Worm (Caenorhabditis elegans): ENCODE measurements around the gene T07A9.12.

Gene T07A9.12

DNA sequence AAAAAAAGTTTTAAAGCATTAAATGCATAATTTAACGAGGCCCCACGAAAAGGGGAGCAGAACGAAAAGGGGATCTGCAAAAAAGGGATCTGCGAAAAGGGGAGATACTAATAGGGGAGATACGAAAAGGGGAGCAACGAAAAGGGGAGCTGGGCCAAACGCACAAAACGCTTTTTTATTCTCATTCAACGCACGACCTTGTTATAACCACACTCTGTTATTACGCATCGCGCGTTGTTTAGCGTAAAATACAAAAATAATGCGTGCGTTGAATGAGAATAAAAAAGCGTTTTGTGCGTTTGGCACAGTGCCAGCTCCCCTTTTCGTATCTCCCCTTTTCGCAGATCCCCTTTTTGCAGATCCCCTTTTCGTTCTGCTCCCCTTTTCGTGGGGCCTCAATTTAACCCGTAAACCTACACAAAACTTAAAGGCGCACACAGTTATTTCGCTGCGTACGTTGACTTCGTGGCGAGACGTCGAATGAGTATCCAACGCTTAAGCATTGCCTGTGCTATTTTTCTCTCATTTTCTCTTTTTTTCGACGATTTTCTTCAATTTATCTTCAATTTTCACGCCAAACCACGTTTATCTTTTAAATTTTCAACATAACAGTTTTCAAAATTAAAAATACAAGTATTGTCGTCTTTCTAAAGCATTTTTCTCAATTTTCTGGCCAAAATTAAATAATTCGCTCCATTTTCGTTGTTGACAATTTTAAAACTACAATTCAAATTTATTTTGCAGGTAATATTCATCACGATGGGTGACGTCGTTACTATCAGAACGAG, 25.3 kb upstream of the T07A9.12 start, which contains the start of gene rps-24 (continued):
- peak; percentile 93 for TF ChIP-seq ahr-1 (tag; optimal IDR thresholded peaks at IDR 0.05)
- TF ChIP-seq K02D7.2 (tag; optimal IDR thresholded peaks at IDR 0.05), result peak; percentile 50
- peak; percentile 69 for TF ChIP-seq unc-3 (GFP tag; conservative IDR thresholded peaks at IDR 0.05)
- peak; percentile 81 for TF ChIP-seq unc-3 (tag; optimal IDR thresholded peaks at IDR 0.05)
- peak; percentile 68 for TF ChIP-seq ceh-45 (GFP tag; IDR thresholded peaks at IDR 0.05)
- peak; percentile 97 for TF ChIP-seq lim-6 (tag; optimal IDR thresholded peaks at IDR 0.05)
- peak; percentile 33 for TF ChIP-seq pha-2 (tag; optimal IDR thresholded peaks at IDR 0.05)
- peak; percentile 100 for TF ChIP-seq ceh-31 (tag; optimal IDR thresholded peaks at IDR 0.05)
- peak; percentile 63 for TF ChIP-seq ceh-48 (tag; optimal IDR thresholded peaks at IDR 0.05)

DNA sequence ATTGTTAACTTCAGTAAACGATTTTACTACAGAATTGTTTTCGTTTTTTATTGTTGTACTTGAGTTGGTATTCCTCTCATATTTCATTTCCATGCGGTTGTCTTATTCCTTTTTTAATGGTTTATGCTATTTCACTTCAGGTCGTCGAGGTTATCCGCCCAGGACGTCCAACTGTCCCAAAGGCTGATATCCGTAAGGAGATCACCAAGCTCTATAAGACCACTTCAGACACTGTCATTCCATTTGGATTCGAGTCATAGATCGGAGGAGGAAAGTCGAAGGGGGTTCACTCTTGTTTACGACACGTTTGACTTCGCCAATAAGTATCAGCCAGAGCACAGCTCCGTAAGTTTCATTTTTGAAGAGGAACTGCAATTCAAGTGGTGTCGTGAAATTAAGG, 24.1 kb upstream of the T07A9.12 start, which contains the start of gene T07A9.14:
Gene T07A9.14, plus strand, starts transcription at position 124 of the 400 bp plus-strand sequence.
- TF ChIP-seq ceh-34 (tag; optimal IDR thresholded peaks at IDR 0.05), result no peak
- no peak for TF ChIP-seq lin-11 (tag; optimal IDR thresholded peaks at IDR 0.05)
- no peak for TF ChIP-seq hlh-8 (tag; optimal IDR thresholded peaks at IDR 0.05)
- no peak for TF ChIP-seq ceh-9 (tag; optimal IDR thresholded peaks at IDR 0.05)
- no peak for TF ChIP-seq unc-3 (GFP tag; conservative IDR thresholded peaks at IDR 0.05)
- no peak for TF ChIP-seq unc-3 (tag; optimal IDR thresholded peaks at IDR 0.05)
- no peak for TF ChIP-seq pros-1 (tag; optimal IDR thresholded peaks at IDR 0.05)
- TF ChIP-seq mec-3 (tag; optimal IDR thresholded peaks at IDR 0.05; ENCODE audit: borderline replicate concordance), result no peak
- TF ChIP-seq K02D7.2 (tag; optimal IDR thresholded peaks at IDR 0.05), result no peak
- TF ChIP-seq ceh-48 (tag; optimal IDR thresholded peaks at IDR 0.05), result no peak
- no peak for TF ChIP-seq pat-9 (tag; optimal IDR thresholded peaks at IDR 0.05)
- no peak for TF ChIP-seq fax-1 (tag; optimal IDR thresholded peaks at IDR 0.05)
- no peak for TF ChIP-seq ceh-30 (tag; optimal IDR thresholded peaks at IDR 0.05)
- TF ChIP-seq hlh-13 (GFP tag; optimal IDR thresholded peaks at IDR 0.05), result no peak

DNA sequence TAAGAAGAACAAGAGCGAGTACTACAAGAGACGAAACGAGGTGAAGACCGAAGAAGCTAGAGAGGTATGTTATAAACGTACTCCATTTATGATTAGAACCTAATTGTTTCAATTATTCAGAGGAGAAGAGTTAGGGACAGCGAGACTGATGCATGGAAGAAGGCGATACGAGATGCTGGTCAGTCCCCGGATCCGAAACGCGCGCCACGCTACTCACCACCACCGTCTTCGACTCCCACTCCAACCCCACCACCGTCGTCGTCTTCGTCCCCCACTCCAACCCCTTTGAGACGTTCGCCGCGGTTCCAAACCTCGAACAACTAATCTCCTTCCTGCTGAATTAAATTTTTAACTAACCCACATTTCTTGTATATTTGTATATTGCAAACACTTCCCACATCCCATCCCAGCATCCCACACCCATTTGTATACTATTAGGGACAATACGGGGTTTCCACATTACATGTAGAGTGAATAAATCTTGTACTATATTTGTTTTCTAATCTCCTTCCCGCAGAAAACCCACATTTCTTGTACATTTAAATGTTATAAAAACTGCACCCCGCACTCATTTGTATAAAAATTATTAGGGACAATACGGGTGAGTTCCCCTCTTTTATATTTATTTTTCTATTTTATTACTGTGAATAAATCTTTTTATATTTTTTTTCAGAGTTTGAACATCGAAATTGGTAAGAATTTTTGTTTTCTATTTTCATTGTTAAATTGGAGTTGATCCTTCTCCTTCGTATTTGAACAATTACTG, 23.2 kb upstream of the T07A9.12 start:
- TF ChIP-seq rnt-1 (tag; optimal IDR thresholded peaks at IDR 0.05), result no peak
- no peak for TF ChIP-seq ceh-6 (GFP tag; optimal IDR thresholded peaks at IDR 0.05)
- no peak for TF ChIP-seq ceh-30 (tag; optimal IDR thresholded peaks at IDR 0.05)
- TF ChIP-seq K09A11.1 (tag; optimal IDR thresholded peaks at IDR 0.05; ENCODE audit: insufficient read depth), result no peak
- no peak for TF ChIP-seq dve-1 (tag; optimal IDR thresholded peaks at IDR 0.05)
- no peak for TF ChIP-seq ceh-9 (tag; optimal IDR thresholded peaks at IDR 0.05)
- no peak for TF ChIP-seq pat-9 (tag; optimal IDR thresholded peaks at IDR 0.05)
- TF ChIP-seq unc-3 (GFP tag; conservative IDR thresholded peaks at IDR 0.05), result no peak
- no peak for TF ChIP-seq unc-3 (tag; optimal IDR thresholded peaks at IDR 0.05)
- no peak for TF ChIP-seq elt-4 (tag; optimal IDR thresholded peaks at IDR 0.05)
- no peak for TF ChIP-seq C38D4.7 (GFP tag; optimal IDR thresholded peaks at IDR 0.05)
- no peak for TF ChIP-seq fkh-6 (tag; optimal IDR thresholded peaks at IDR 0.05)
- no peak for TF ChIP-seq ztf-16 (tag; optimal IDR thresholded peaks at IDR 0.05)
- no peak for TF ChIP-seq ceh-45 (GFP tag; IDR thresholded peaks at IDR 0.05)
- no peak for TF ChIP-seq ceh-14 (tag; optimal IDR thresholded peaks at IDR 0.05)
- TF ChIP-seq tbx-7 (tag; optimal IDR thresholded peaks at IDR 0.05), result no peak
- TF ChIP-seq unc-55 (GFP tag; optimal IDR thresholded peaks at IDR 0.05), result no peak
- no peak for TF ChIP-seq sdc-2 (tag; optimal IDR thresholded peaks at IDR 0.05)
- TF ChIP-seq K02D7.2 (tag; optimal IDR thresholded peaks at IDR 0.05), result no peak
- no peak for TF ChIP-seq lim-6 (tag; optimal IDR thresholded peaks at IDR 0.05)
- no peak for TF ChIP-seq F13H6.1 (tag; optimal IDR thresholded peaks at IDR 0.05)

DNA sequence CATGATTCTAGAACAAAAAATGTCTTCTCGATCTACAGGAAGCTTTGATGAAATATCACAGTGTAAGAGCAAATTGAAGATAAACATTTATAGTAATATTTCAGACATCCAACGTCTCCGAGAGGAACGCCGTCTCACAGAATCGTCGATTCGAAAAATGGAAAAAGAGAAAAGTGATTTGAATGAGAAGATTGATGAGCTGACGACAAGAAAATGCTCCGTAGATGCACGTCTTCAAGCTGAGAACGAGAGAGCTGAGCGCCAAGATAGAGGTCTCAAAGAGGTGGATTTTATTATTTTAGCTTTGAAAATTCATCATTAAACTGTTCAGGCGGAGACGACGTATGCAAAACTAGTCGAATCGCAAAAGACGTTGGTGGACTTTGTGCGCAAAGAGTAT, 22.6 kb upstream of the T07A9.12 start, which contains the start of gene ssna-1:
Gene ssna-1, plus strand, starts transcription at position 12 of the 400 bp plus-strand sequence.
- TF ChIP-seq pax-1 (tag; optimal IDR thresholded peaks at IDR 0.05) (no peak), nhr-11 (tag; optimal IDR thresholded peaks at IDR 0.05) (no peak), ceh-2 (tag; optimal IDR thresholded peaks at IDR 0.05) (no peak), tbx-7 (tag; optimal IDR thresholded peaks at IDR 0.05) (no peak), fkh-10 (GFP tag; optimal IDR thresholded peaks at IDR 0.05) (no peak), hlh-30 (tag; optimal IDR thresholded peaks at IDR 0.05; ENCODE audit: insufficient read depth) (no peak), unc-3 (GFP tag; conservative IDR thresholded peaks at IDR 0.05) (no peak), unc-3 (tag; optimal IDR thresholded peaks at IDR 0.05) (no peak), nfya-1 (tag; optimal IDR thresholded peaks at IDR 0.05) (no peak), npax-4 (tag; optimal IDR thresholded peaks at IDR 0.05) (no peak), lim-6 (tag; optimal IDR thresholded peaks at IDR 0.05) (no peak), mec-3 (tag; optimal IDR thresholded peaks at IDR 0.05; ENCODE audit: borderline replicate concordance) (no peak)
